Worm (Caenorhabditis elegans) whole organism, early embryonic: Measurements from ENCODE around the gene cut-3.

ENCODE experiments used
- B0310.2 ChIP-seq: sonication (generic microtip); optimal IDR thresholded peaks from 2 replicates; lab custom pipeline; 2016; ENCODE audit warnings: mild to moderate bottlenecking, missing genetic modification characterization, missing compliant biosample characterization
- F13C5.2 ChIP-seq: sonication (generic microtip); optimal IDR thresholded peaks from 2 replicates; lab custom pipeline; 2017; ENCODE audit warnings: mild to moderate bottlenecking, missing genetic modification characterization, inconsistent platforms, missing compliant biosample characterization
- aly-1 ChIP-seq: sonication (generic microtip); optimal IDR thresholded peaks from 2 replicates; lab custom pipeline; 2016; ENCODE audit warnings: missing genetic modification characterization, missing compliant biosample characterization
- ama-1 ChIP-seq: fragments of 150-350 bp; optimal IDR thresholded peaks from 2 replicates; lab custom pipeline; 2014
- ceh-13 ChIP-seq: fragments of 200-800 bp; sonication (Bioruptor generic); optimal IDR thresholded peaks from 2 replicates; lab custom pipeline; 2018; ENCODE audit warnings: mild to moderate bottlenecking, missing genetic modification characterization, missing compliant biosample characterization
- ceh-36 ChIP-seq: sonication (generic microtip); optimal IDR thresholded peaks from 2 replicates; lab custom pipeline; 2016; ENCODE audit warnings: missing genetic modification characterization, inconsistent platforms, missing compliant biosample characterization
- ets-7 ChIP-seq: sonication (generic microtip); optimal IDR thresholded peaks from 2 replicates; lab custom pipeline; 2016; ENCODE audit warnings: missing genotype, missing genetic modification characterization, missing compliant biosample characterization
- flt-1 ChIP-seq: fragments of 200-800 bp; sonication (Bioruptor generic); IDR thresholded peaks from 2 replicates; pipeline ENCODE4 v1.3.6; 2022; ENCODE audit warnings: missing genetic modification characterization, missing compliant biosample characterization
- hmbx-1 ChIP-seq: sonication (generic microtip); optimal IDR thresholded peaks from 2 replicates; lab custom pipeline; 2016; ENCODE audit warnings: mild to moderate bottlenecking, missing genetic modification characterization, missing compliant biosample characterization
- hmg-4 ChIP-seq: fragments of 200-800 bp; sonication (Bioruptor generic); optimal IDR thresholded peaks from 2 replicates; lab custom pipeline; 2018; ENCODE audit warnings: mild to moderate bottlenecking, missing genetic modification characterization, missing compliant biosample characterization
- hnd-1 ChIP-seq: sonication (generic microtip); optimal IDR thresholded peaks from 2 replicates; lab custom pipeline; 2016; ENCODE audit warnings: missing genetic modification characterization, missing compliant biosample characterization
- pes-1 ChIP-seq: fragments of 200-800 bp; sonication (Bioruptor generic); IDR thresholded peaks from 2 replicates; pipeline ENCODE4 v1.3.6; 2022; ENCODE audit warnings: missing genetic modification reagents, missing genetic modification characterization, missing compliant biosample characterization
- scrt-1 ChIP-seq: fragments of 200-800 bp; sonication (Bioruptor generic); IDR thresholded peaks from 2 replicates; pipeline ENCODE4 v1.3.6; 2022; ENCODE audit warnings: missing genetic modification characterization, missing compliant biosample characterization
- sea-1 ChIP-seq: fragments of 200-800 bp; sonication (Bioruptor generic); conservative IDR thresholded peaks from 2 replicates; pipeline ENCODE4 v1.3.6; 2022; ENCODE audit warnings: missing genetic modification characterization, missing compliant biosample characterization
- tbx-11 ChIP-seq: fragments of 200-800 bp; sonication (Bioruptor generic); IDR thresholded peaks from 2 replicates; pipeline ENCODE4 v1.3.6; 2022; ENCODE audit warnings: missing genetic modification characterization, missing compliant biosample characterization
- tbx-37 ChIP-seq: fragments of 200-800 bp; sonication (Bioruptor generic); conservative IDR thresholded peaks from 2 replicates; pipeline ENCODE4 v1.3.6; 2022; ENCODE audit warnings: missing genetic modification reagents, missing genetic modification characterization, missing compliant biosample characterization
- tra-4 ChIP-seq: sonication (generic microtip); optimal IDR thresholded peaks from 2 replicates; lab custom pipeline; 2017; ENCODE audit warnings: missing genetic modification characterization, missing compliant biosample characterization

The cut-3 gene

ce11 chrII:8483124-8483792 is 36.6 kb upstream of the cut-3 start:
- TF ChIP-seq F13C5.2 (no peak), ceh-13 (GFP tag; lab: Kevin White, UChicago) (no peak), ceh-36 (tag; lab: Kevin White, UChicago) (no peak), ama-1 (lab: Kevin White, UChicago) (no peak), tbx-11 (no peak), hnd-1 (no peak), flt-1 (GFP tag; lab: Robert Waterston, UW) (no peak), aly-1 (no peak), hmbx-1 (tag; lab: Kevin White, UChicago) (no peak), ets-7 (tag; lab: Kevin White, UChicago) (no peak), hmg-4 (GFP tag; lab: Kevin White, UChicago) (no peak), tbx-37 (GFP tag; lab: Robert Waterston, UW) (no peak), B0310.2 (tag; lab: Kevin White, UChicago) (no peak), sea-1 (GFP tag; lab: Robert Waterston, UW) (no peak), scrt-1 (GFP tag; lab: Robert Waterston, UW) (no peak)

ce11 chrII:8481731-8482253 is 35.2 kb upstream of the cut-3 start, which contains the start of gene M05D6.5:
Gene M05D6.5, minus strand, starts transcription at chrII:8482203.
- TF ChIP-seq tbx-11, result no peak
- no peak for TF ChIP-seq ets-7 (tag; lab: Kevin White, UChicago)
- TF ChIP-seq ceh-36 (tag; lab: Kevin White, UChicago), result no peak
- no peak for TF ChIP-seq F13C5.2
- no peak for TF ChIP-seq scrt-1 (GFP tag; lab: Robert Waterston, UW)
- TF ChIP-seq hnd-1, result no peak
- no peak for TF ChIP-seq ama-1 (lab: Kevin White, UChicago)
- TF ChIP-seq hmg-4 (GFP tag; lab: Kevin White, UChicago), result no peak
- no peak for TF ChIP-seq B0310.2 (tag; lab: Kevin White, UChicago)
- TF ChIP-seq sea-1 (GFP tag; lab: Robert Waterston, UW), result no peak
- no peak for TF ChIP-seq tra-4 (tag; lab: Kevin White, UChicago)
- TF ChIP-seq pes-1 (GFP tag; lab: Robert Waterston, UW), result no peak

- TF ChIP-seq tra-4 (tag; lab: Kevin White, UChicago), result no peak
- TF ChIP-seq ama-1 (lab: Kevin White, UChicago), result no peak
- TF ChIP-seq hmg-4 (GFP tag; lab: Kevin White, UChicago), result no peak
- TF ChIP-seq hnd-1, result no peak
- TF ChIP-seq pes-1 (GFP tag; lab: Robert Waterston, UW), result no peak
- TF ChIP-seq B0310.2 (tag; lab: Kevin White, UChicago), result no peak
- TF ChIP-seq flt-1 (GFP tag; lab: Robert Waterston, UW), result no peak
- no peak for TF ChIP-seq sea-1 (GFP tag; lab: Robert Waterston, UW)
- no peak for TF ChIP-seq hmbx-1 (tag; lab: Kevin White, UChicago)
- TF ChIP-seq scrt-1 (GFP tag; lab: Robert Waterston, UW), result no peak
- TF ChIP-seq tbx-37 (GFP tag; lab: Robert Waterston, UW), result no peak
- TF ChIP-seq ets-7 (tag; lab: Kevin White, UChicago), result no peak
- no peak for TF ChIP-seq ceh-36 (tag; lab: Kevin White, UChicago)
- TF ChIP-seq F13C5.2, result no peak
- TF ChIP-seq ceh-13 (GFP tag; lab: Kevin White, UChicago), result no peak
- TF ChIP-seq aly-1, result no peak
- no peak for TF ChIP-seq tbx-11
These were observed 34.5 kb upstream of the cut-3 start for ce11 chrII:8481033-8481708.

- no peak for TF ChIP-seq hmbx-1 (tag; lab: Kevin White, UChicago)
- TF ChIP-seq B0310.2 (tag; lab: Kevin White, UChicago), result no peak
- no peak for TF ChIP-seq ets-7 (tag; lab: Kevin White, UChicago)
- no peak for TF ChIP-seq flt-1 (GFP tag; lab: Robert Waterston, UW)
- TF ChIP-seq hnd-1, result no peak
- no peak for TF ChIP-seq scrt-1 (GFP tag; lab: Robert Waterston, UW)
- TF ChIP-seq pes-1 (GFP tag; lab: Robert Waterston, UW), result no peak
- TF ChIP-seq hmg-4 (GFP tag; lab: Kevin White, UChicago), result no peak
These were observed 33.5 kb upstream of the cut-3 start, which contains the start of gene lact-4 for ce11 chrII:8480166-8480565. Gene lact-4, minus strand, starts transcription at chrII:8480478.

ce11 chrII:8479337-8479736 is 32.7 kb upstream of the cut-3 start:
- no peak for TF ChIP-seq ceh-13 (GFP tag; lab: Kevin White, UChicago)
- no peak for TF ChIP-seq hnd-1
- no peak for TF ChIP-seq aly-1
- TF ChIP-seq scrt-1 (GFP tag; lab: Robert Waterston, UW), result no peak
- TF ChIP-seq pes-1 (GFP tag; lab: Robert Waterston, UW), result no peak
- no peak for TF ChIP-seq tra-4 (tag; lab: Kevin White, UChicago)
- TF ChIP-seq B0310.2 (tag; lab: Kevin White, UChicago), result no peak
- TF ChIP-seq F13C5.2, result no peak
- no peak for TF ChIP-seq ceh-36 (tag; lab: Kevin White, UChicago)

- TF ChIP-seq ceh-13 (GFP tag; lab: Kevin White, UChicago) (no peak), flt-1 (GFP tag; lab: Robert Waterston, UW) (no peak), ama-1 (lab: Kevin White, UChicago) (no peak), tbx-37 (GFP tag; lab: Robert Waterston, UW) (no peak), sea-1 (GFP tag; lab: Robert Waterston, UW) (no peak), hnd-1 (no peak), B0310.2 (tag; lab: Kevin White, UChicago) (no peak), ets-7 (tag; lab: Kevin White, UChicago) (no peak), aly-1 (no peak), tbx-11 (no peak), hmbx-1 (tag; lab: Kevin White, UChicago) (no peak), F13C5.2 (no peak), scrt-1 (GFP tag; lab: Robert Waterston, UW) (no peak), tra-4 (tag; lab: Kevin White, UChicago) (no peak), ceh-36 (tag; lab: Kevin White, UChicago) (no peak), hmg-4 (GFP tag; lab: Kevin White, UChicago) (no peak)
These were observed 28.7 kb upstream of the cut-3 start, which contains the start of the genes M05D6.1 and M05D6.3 for ce11 chrII:8475306-8475822. Gene M05D6.1, minus strand, starts transcription at chrII:8475406. Gene M05D6.3, plus strand, starts transcription at chrII:8475772.
